Fruit fly (Drosophila melanogaster) whole organism, pupa: ENCODE measurements around the gene CG1695.

ENCODE experiments used
- CG10348 ChIP-seq: fragments of 200-800 bp; sonication (Bioruptor generic); IDR thresholded peaks from 2 replicates; pipeline ENCODE4 v1.3.6; 2022; ENCODE audit warnings: missing biosample characterization, missing genetic modification characterization
- CG12605 ChIP-seq: fragments of 200-800 bp; sonication (Bioruptor generic); IDR thresholded peaks from 2 replicates; pipeline ENCODE4 v1.3.6; 2022; ENCODE audit warnings: missing biosample characterization, missing genetic modification characterization
- CG13204 ChIP-seq: fragments of 200-800 bp; sonication (Bioruptor generic); optimal IDR thresholded peaks from 2 replicates; lab custom pipeline; 2018; ENCODE audit warnings: missing biosample characterization, mild to moderate bottlenecking, missing genetic modification characterization, moderate library complexity
- CG14655 ChIP-seq: fragments of 200-800 bp; sonication (Bioruptor generic); optimal IDR thresholded peaks from 3 replicates; lab custom pipeline; 2017; ENCODE audit warnings: mild to moderate bottlenecking, missing biosample characterization, missing genetic modification reagents, missing genetic modification characterization
- CG15710 ChIP-seq: fragments of 200-800 bp; sonication (Bioruptor generic); optimal IDR thresholded peaks from 2 replicates; lab custom pipeline; 2018; ENCODE audit warnings: missing biosample characterization, mild to moderate bottlenecking, missing genetic modification characterization, moderate library complexity
- CG17806 ChIP-seq: fragments of 200-800 bp; sonication (Bioruptor generic); optimal IDR thresholded peaks from 2 replicates; lab custom pipeline; 2018; ENCODE audit warnings: missing biosample characterization, mild to moderate bottlenecking, missing genetic modification characterization, moderate library complexity
- CG32121 ChIP-seq: fragments of 200-800 bp; sonication (Bioruptor generic); IDR thresholded peaks from 2 replicates; pipeline ENCODE4 v1.3.6; 2022; ENCODE audit warnings: missing biosample characterization, missing genetic modification characterization
- CG34367 ChIP-seq: fragments of 200-800 bp; sonication (Bioruptor generic); optimal IDR thresholded peaks from 2 replicates; lab custom pipeline; 2018; ENCODE audit warnings: missing biosample characterization, mild to moderate bottlenecking, missing genetic modification characterization
- CG4496 ChIP-seq: fragments of 200-800 bp; sonication (Bioruptor generic); IDR thresholded peaks from 3 replicates; pipeline ENCODE4 v1.3.6; 2022; ENCODE audit warnings: missing biosample characterization, missing genetic modification characterization
- CG8159 ChIP-seq: fragments of 200-800 bp; sonication (Bioruptor generic); optimal IDR thresholded peaks from 3 replicates; lab custom pipeline; 2018; ENCODE audit warnings: missing biosample characterization, mild to moderate bottlenecking, missing genetic modification characterization, moderate library complexity
- CG8301 ChIP-seq: fragments of 200-800 bp; sonication (Bioruptor generic); optimal IDR thresholded peaks from 2 replicates; lab custom pipeline; 2018; ENCODE audit warnings: missing biosample characterization, mild to moderate bottlenecking, missing genetic modification characterization
- CG9948 ChIP-seq: fragments of 200-800 bp; sonication (Bioruptor generic); optimal IDR thresholded peaks from 2 replicates; lab custom pipeline; 2018; ENCODE audit warnings: missing biosample characterization, mild to moderate bottlenecking, missing genetic modification characterization, moderate library complexity
- D1 ChIP-seq: fragments of 200-800 bp; sonication (Bioruptor generic); optimal IDR thresholded peaks from 2 replicates; lab custom pipeline; 2018; ENCODE audit warnings: missing biosample characterization, mild to moderate bottlenecking, missing genetic modification characterization, moderate library complexity
- EcR ChIP-seq: fragments of 200-800 bp; sonication (Bioruptor generic); optimal IDR thresholded peaks from 3 replicates; lab custom pipeline; 2019; ENCODE audit warnings: missing biosample characterization, missing genetic modification characterization, mild to moderate bottlenecking, moderate library complexity, missing genetic modification reagents
- Ets98B ChIP-seq: fragments of 200-800 bp; sonication (Bioruptor generic); IDR thresholded peaks from 2 replicates; pipeline ENCODE4 v1.3.6; 2022; ENCODE audit warnings: missing biosample characterization, missing genetic modification characterization
- Pif1A ChIP-seq: fragments of 200-800 bp; sonication (Bioruptor generic); optimal IDR thresholded peaks from 3 replicates; lab custom pipeline; 2016; ENCODE audit warnings: missing biosample characterization, missing genetic modification characterization
- Pif1B ChIP-seq: fragments of 200-800 bp; sonication (Bioruptor generic); optimal IDR thresholded peaks from 3 replicates; lab custom pipeline; 2016; ENCODE audit warnings: missing biosample characterization, missing genetic modification characterization
- Snoo ChIP-seq: fragments of 200-800 bp; sonication (Bioruptor generic); optimal IDR thresholded peaks from 3 replicates; lab custom pipeline; 2017; ENCODE audit warnings: missing biosample characterization, mild to moderate bottlenecking, missing genetic modification characterization, inconsistent platforms
- fd96Ca ChIP-seq: fragments of 200-800 bp; sonication (Bioruptor generic); IDR thresholded peaks from 3 replicates; pipeline ENCODE4 v1.3.6; 2022; ENCODE audit warnings: missing biosample characterization, missing genetic modification characterization
- gl ChIP-seq: fragments of 200-800 bp; sonication (Bioruptor generic); optimal IDR thresholded peaks from 2 replicates; lab custom pipeline; 2018; ENCODE audit warnings: missing biosample characterization, mild to moderate bottlenecking, missing genetic modification characterization
- rn ChIP-seq: fragments of 200-800 bp; sonication (Bioruptor generic); IDR thresholded peaks from 2 replicates; pipeline ENCODE4 v1.3.6; 2022; ENCODE audit warnings: missing biosample characterization, missing genetic modification characterization

CG1695 gene

dm6 chrX:20394066-20394913 lies 39.5 kb upstream of the CG1695 start, which contains the start of gene HERC2:
Gene HERC2 (plus strand): TSS chrX:20394395.
- TF ChIP-seq CG8301, result no peak
- TF ChIP-seq Pif1B (GFP tag; lab: Kevin White, UChicago), result no peak
- TF ChIP-seq fd96Ca (GFP tag; lab: Robert Waterston, UW), result no peak; the same call in 2 of the 3 replicates
- TF ChIP-seq gl (tag; lab: Kevin White, UChicago), result no peak
- TF ChIP-seq CG32121 (GFP tag; lab: Robert Waterston, UW), result no peak; the same call in 1 of the 2 replicates
- no peak for TF ChIP-seq D1
- peak; percentile 19 for TF ChIP-seq CG34367 (tag; lab: Kevin White, UChicago)
- peak; percentile 47 for TF ChIP-seq Ets98B (GFP tag; lab: Robert Waterston, UW)
- TF ChIP-seq CG12605 (GFP tag; lab: Robert Waterston, UW), result 0 out of 2 replicates have a peak, but pooled peaks have one; percentile 9
- no peak for TF ChIP-seq Pif1A (GFP tag; lab: Kevin White, UChicago)
- no peak for TF ChIP-seq CG13204
- TF ChIP-seq CG10348 (GFP tag; lab: Robert Waterston, UW), result no peak
- no peak for TF ChIP-seq Snoo (tag; lab: Kevin White, UChicago)
- TF ChIP-seq CG9948 (tag; lab: Kevin White, UChicago), result no peak
- no peak for TF ChIP-seq EcR
- TF ChIP-seq rn (GFP tag; lab: Robert Waterston, UW), result no peak
- TF ChIP-seq CG14655 (GFP tag; lab: Kevin White, UChicago), result no peak
- TF ChIP-seq CG15710 (tag; lab: Kevin White, UChicago), result peak; percentile 25
- TF ChIP-seq CG17806 (tag; lab: Kevin White, UChicago), result peak; percentile 20
- peak; percentile 44; the same call in 1 of the 3 replicates for TF ChIP-seq CG4496 (GFP tag; lab: Robert Waterston, UW)
- TF ChIP-seq CG8159 (tag; lab: Kevin White, UChicago), result peak; percentile 21
- TF ChIP-seq, all 21 proteins: peak for 7

- TF ChIP-seq CG4496 (GFP tag; lab: Robert Waterston, UW) (no peak), Snoo (tag; lab: Kevin White, UChicago) (no peak), CG13204 (no peak), CG8159 (tag; lab: Kevin White, UChicago) (no peak), CG14655 (GFP tag; lab: Kevin White, UChicago) (no peak), Ets98B (GFP tag; lab: Robert Waterston, UW) (no peak), EcR (no peak), CG32121 (GFP tag; lab: Robert Waterston, UW) (no peak), fd96Ca (GFP tag; lab: Robert Waterston, UW) (no peak), CG8301 (no peak), CG17806 (tag; lab: Kevin White, UChicago) (no peak), CG10348 (GFP tag; lab: Robert Waterston, UW) (no peak), Pif1A (GFP tag; lab: Kevin White, UChicago) (no peak), Pif1B (GFP tag; lab: Kevin White, UChicago) (no peak), CG34367 (tag; lab: Kevin White, UChicago) (no peak)
These were observed 22.1 kb upstream of the CG1695 start for dm6 chrX:20411635-20412034.

- TF ChIP-seq CG8159 (tag; lab: Kevin White, UChicago) (no peak), CG12605 (GFP tag; lab: Robert Waterston, UW) (no peak), Snoo (tag; lab: Kevin White, UChicago) (no peak), CG9948 (tag; lab: Kevin White, UChicago) (no peak), CG14655 (GFP tag; lab: Kevin White, UChicago) (no peak), CG10348 (GFP tag; lab: Robert Waterston, UW) (no peak), CG17806 (tag; lab: Kevin White, UChicago) (no peak), rn (GFP tag; lab: Robert Waterston, UW) (no peak)
- TF ChIP-seq, all 21 proteins: peak for 0
These were observed 20.3 kb upstream of the CG1695 start, which contains the start of gene CG15459 for dm6 chrX:20413481-20413880. Gene CG15459 (minus strand): TSS chrX:20413581.

dm6 chrX:20414099-20414498 lies 19.7 kb upstream of the CG1695 start, which contains the start of gene CG15458:
Gene CG15458 (minus strand): TSS chrX:20414199.
- TF ChIP-seq CG8301, result no peak
- TF ChIP-seq CG10348 (GFP tag; lab: Robert Waterston, UW), result no peak
- TF ChIP-seq CG12605 (GFP tag; lab: Robert Waterston, UW), result no peak
- no peak for TF ChIP-seq CG8159 (tag; lab: Kevin White, UChicago)
- no peak for TF ChIP-seq Pif1B (GFP tag; lab: Kevin White, UChicago)
- TF ChIP-seq CG15710 (tag; lab: Kevin White, UChicago), result no peak
- TF ChIP-seq CG9948 (tag; lab: Kevin White, UChicago), result no peak
- no peak for TF ChIP-seq D1

- TF ChIP-seq EcR, result no peak
- TF ChIP-seq CG13204, result no peak
- TF ChIP-seq CG4496 (GFP tag; lab: Robert Waterston, UW), result no peak
- TF ChIP-seq CG8159 (tag; lab: Kevin White, UChicago), result no peak
- TF ChIP-seq fd96Ca (GFP tag; lab: Robert Waterston, UW), result no peak
- no peak for TF ChIP-seq CG17806 (tag; lab: Kevin White, UChicago)
- TF ChIP-seq CG10348 (GFP tag; lab: Robert Waterston, UW), result no peak
- TF ChIP-seq CG34367 (tag; lab: Kevin White, UChicago), result no peak
- TF ChIP-seq CG32121 (GFP tag; lab: Robert Waterston, UW), result no peak
- TF ChIP-seq, all 21 proteins: peak for 0
These were observed 18.3 kb upstream of the CG1695 start, which contains the start of gene Obp19a for dm6 chrX:20415444-20415843. Gene Obp19a (plus strand): TSS chrX:20415744.
